Fruit fly (Drosophila melanogaster): ENCODE data around the gene ppk7.

ppk7 gene

dm6 chr2L:6360059-6360458, 5.9 kb upstream of the ppk7 start:
- TF ChIP-seq Rel (GFP tag; optimal IDR thresholded peaks at IDR 0.05) (no peak), Rel (tag; optimal IDR thresholded peaks at IDR 0.05) (no peak), Myc (optimal IDR thresholded peaks at IDR 0.05) (no peak), psq (GFP tag; optimal IDR thresholded peaks at IDR 0.05) (no peak), tai (GFP tag; optimal IDR thresholded peaks at IDR 0.05) (no peak), foxo (GFP tag; optimal IDR thresholded peaks at IDR 0.05) (no peak), Hr78 (GFP tag; optimal IDR thresholded peaks at IDR 0.05) (no peak), lola (GFP tag; optimal IDR thresholded peaks at IDR 0.05) (no peak), Dfd (GFP tag; optimal IDR thresholded peaks at IDR 0.05) (no peak), sage (GFP tag; optimal IDR thresholded peaks at IDR 0.05) (no peak), OdsH (GFP tag; optimal IDR thresholded peaks at IDR 0.05) (no peak), rgr (GFP tag; optimal IDR thresholded peaks at IDR 0.05) (no peak)

dm6 chr2L:6358218-6358617, 4.1 kb upstream of the ppk7 start, which contains the start of gene CG9500:
Gene CG9500 (minus strand): TSS chr2L:6358318.
- TF ChIP-seq Hnf4 (GFP tag; optimal IDR thresholded peaks at IDR 0.05) (no peak), dsf (GFP tag; optimal IDR thresholded peaks at IDR 0.05; ENCODE audit: borderline replicate concordance) (no peak), dmrt93B (GFP tag; optimal IDR thresholded peaks at IDR 0.05) (no peak), CG32264 (GFP tag; optimal IDR thresholded peaks at IDR 0.05) (no peak), jim (GFP tag; optimal IDR thresholded peaks at IDR 0.05) (no peak), OdsH (GFP tag; optimal IDR thresholded peaks at IDR 0.05) (no peak), ey (GFP tag; optimal IDR thresholded peaks at IDR 0.05) (no peak), Jra (GFP tag; optimal IDR thresholded peaks at IDR 0.05) (no peak), rgr (GFP tag; optimal IDR thresholded peaks at IDR 0.05) (no peak), CG9705 (GFP tag; optimal IDR thresholded peaks at IDR 0.05) (no peak), Abd-B (GFP tag; optimal IDR thresholded peaks at IDR 0.05) (no peak), sage (GFP tag; optimal IDR thresholded peaks at IDR 0.05) (no peak), brk (GFP tag; optimal IDR thresholded peaks at IDR 0.05) (no peak), fru (GFP tag; optimal IDR thresholded peaks at IDR 0.05) (no peak), psq (GFP tag; optimal IDR thresholded peaks at IDR 0.05) (no peak)

DNA sequence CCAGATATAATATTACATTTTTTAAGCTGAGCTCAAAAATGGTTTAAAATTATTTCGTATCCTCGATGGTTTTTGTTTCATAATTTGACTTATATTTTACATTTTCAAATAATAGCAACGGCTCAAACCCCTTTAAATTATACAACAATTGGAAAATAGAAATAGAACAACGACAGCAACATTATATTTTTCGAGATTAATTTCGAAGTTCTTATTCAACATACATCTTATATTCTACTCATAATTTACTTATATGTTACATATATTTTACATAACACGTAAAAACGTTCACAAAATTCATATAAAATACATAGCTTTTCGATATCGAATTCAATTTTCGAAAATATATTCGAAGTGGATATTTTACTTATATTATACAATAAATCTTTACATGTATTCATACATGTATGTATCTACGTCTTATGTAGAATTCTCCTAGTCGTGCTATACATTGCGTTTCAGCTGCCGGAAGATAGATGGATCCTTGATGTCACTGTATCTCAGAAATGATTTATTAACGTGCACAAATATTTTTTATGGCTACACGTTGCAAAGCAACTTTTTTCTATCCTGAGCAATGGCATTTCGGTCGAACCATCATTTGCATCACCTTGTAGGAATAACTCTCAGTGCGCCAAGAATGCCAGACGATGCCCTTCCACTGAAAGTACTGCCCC, 2.7 kb upstream of the ppk7 start:
- TF ChIP-seq Rel (GFP tag; optimal IDR thresholded peaks at IDR 0.05) (no peak), Rel (tag; optimal IDR thresholded peaks at IDR 0.05) (no peak), foxo (GFP tag; optimal IDR thresholded peaks at IDR 0.05) (peak in 1 of 2 experiments; percentile 3), Myc (optimal IDR thresholded peaks at IDR 0.05) (peak; percentile 68), OdsH (GFP tag; optimal IDR thresholded peaks at IDR 0.05) (no peak), Sp1 (GFP tag; optimal IDR thresholded peaks at IDR 0.05) (no peak)

DNA sequence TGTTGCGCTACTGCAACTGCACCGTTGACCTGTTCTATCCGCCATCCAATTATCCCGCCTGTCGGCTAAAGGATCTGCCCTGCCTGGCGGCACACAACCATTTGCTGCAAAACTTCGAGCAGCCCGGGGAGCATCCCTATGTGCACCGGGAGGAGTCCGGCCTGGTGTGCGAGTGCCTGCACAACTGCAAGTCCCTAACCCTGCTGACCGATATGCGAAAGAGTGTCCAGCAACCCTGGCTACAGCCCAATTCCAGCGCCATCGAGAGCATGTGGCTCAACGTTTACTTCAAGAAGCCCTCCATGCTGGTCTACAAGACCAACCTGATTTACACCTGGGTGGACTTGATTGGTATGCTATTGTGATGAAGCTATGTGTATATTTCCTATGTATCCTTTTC, 2.0 kb upstream of the ppk7 start:
- TF ChIP-seq GATAd (GFP tag; optimal IDR thresholded peaks at IDR 0.05) (no peak), HLH106 (tag; optimal IDR thresholded peaks at IDR 0.05) (no peak), tai (GFP tag; optimal IDR thresholded peaks at IDR 0.05) (no peak), pan (optimal IDR thresholded peaks at IDR 0.05) (no peak), lola (GFP tag; optimal IDR thresholded peaks at IDR 0.05) (no peak), Abd-B (GFP tag; optimal IDR thresholded peaks at IDR 0.05) (no peak), Hr83 (GFP tag; optimal IDR thresholded peaks at IDR 0.05; ENCODE audit: poor library complexity, severe bottlenecking) (no peak), foxo (GFP tag; optimal IDR thresholded peaks at IDR 0.05) (no peak), sv (GFP tag; optimal IDR thresholded peaks at IDR 0.05) (no peak), Dif (GFP tag; optimal IDR thresholded peaks at IDR 0.05; ENCODE audit: partially characterized antibody) (no peak), h (GFP tag; optimal IDR thresholded peaks at IDR 0.05) (no peak), OdsH (GFP tag; optimal IDR thresholded peaks at IDR 0.05) (no peak), Vsx2 (GFP tag; optimal IDR thresholded peaks at IDR 0.05; ENCODE audit: partially characterized antibody) (no peak), jim (GFP tag; optimal IDR thresholded peaks at IDR 0.05) (no peak)

DNA sequence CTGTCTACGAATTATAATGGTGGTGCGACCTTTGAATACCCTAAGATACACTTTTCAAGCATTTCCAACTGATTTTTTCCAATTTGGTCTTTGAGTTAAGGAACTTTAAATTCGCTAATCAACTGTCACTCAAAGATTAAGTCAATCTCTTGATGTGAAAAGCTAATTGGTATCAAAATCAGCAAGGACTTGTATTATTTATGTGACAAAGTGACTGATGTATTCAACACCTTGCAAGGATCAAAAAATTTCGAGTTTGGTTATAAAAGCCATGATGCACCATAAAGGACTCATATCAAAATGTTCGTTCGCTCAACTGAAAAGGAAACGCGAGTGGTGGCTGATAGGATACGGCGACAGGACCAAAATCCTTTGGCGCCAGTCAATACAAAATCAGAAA, 525 bp upstream of the ppk7 start, which contains the start of gene ppk14:
Gene ppk14, plus strand, starts transcription at position 301 of the 400 bp plus-strand sequence.
- TF ChIP-seq sage (GFP tag; optimal IDR thresholded peaks at IDR 0.05) (no peak), HLH106 (tag; optimal IDR thresholded peaks at IDR 0.05) (no peak), Rel (GFP tag; optimal IDR thresholded peaks at IDR 0.05) (no peak), Rel (tag; optimal IDR thresholded peaks at IDR 0.05) (no peak), jim (GFP tag; optimal IDR thresholded peaks at IDR 0.05) (no peak), dmrt93B (GFP tag; optimal IDR thresholded peaks at IDR 0.05) (no peak), pan (optimal IDR thresholded peaks at IDR 0.05) (no peak), Abd-B (GFP tag; optimal IDR thresholded peaks at IDR 0.05) (no peak), Dif (GFP tag; optimal IDR thresholded peaks at IDR 0.05; ENCODE audit: partially characterized antibody) (no peak), foxo (GFP tag; optimal IDR thresholded peaks at IDR 0.05) (no peak), Vsx2 (GFP tag; optimal IDR thresholded peaks at IDR 0.05; ENCODE audit: partially characterized antibody) (no peak), lola (GFP tag; optimal IDR thresholded peaks at IDR 0.05) (no peak)
